Worm (Caenorhabditis elegans): ENCODE data around the gene Y39A1A.18.
A peak's percentile ranks its signal among the peaks of the same experiment; 100 is the strongest.

Gene Y39A1A.18

ce11 chrIII:10733300-10733699, 39.0 kb upstream of the Y39A1A.18 start:
- no peak for TF ChIP-seq mep-1 (tag; optimal IDR thresholded peaks at IDR 0.05)

DNA sequence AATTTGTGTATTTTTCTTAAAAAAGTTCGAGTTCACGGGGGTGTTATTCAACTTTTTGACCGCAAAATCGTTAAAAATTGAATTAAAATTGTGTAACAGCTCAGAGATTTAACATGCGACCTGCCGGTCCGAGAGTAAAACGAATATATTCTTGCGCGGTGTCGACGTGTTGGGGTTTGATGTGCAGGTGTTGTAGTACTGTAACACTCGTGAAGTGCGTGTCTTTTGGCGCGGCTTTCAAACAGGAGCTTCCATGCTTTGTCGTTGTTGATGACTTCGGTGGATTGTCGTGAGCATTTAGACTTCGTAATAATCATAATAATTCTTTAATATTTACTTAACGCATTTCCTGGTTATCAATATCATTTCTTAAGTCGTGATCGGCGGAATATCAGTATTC, 36.2 kb upstream of the Y39A1A.18 start, which contains the start of gene tat-3:
tat-3 (minus strand) TSS at position 196 of the 400 bp plus-strand sequence.
- TF ChIP-seq mab-5 (tag; optimal IDR thresholded peaks at IDR 0.05) (no peak), cnd-1 (tag; optimal IDR thresholded peaks at IDR 0.05) (no peak), mls-2 (tag; optimal IDR thresholded peaks at IDR 0.05) (no peak), nhr-12 (tag; optimal IDR thresholded peaks at IDR 0.05) (no peak), nhr-237 (tag; optimal IDR thresholded peaks at IDR 0.05) (no peak), snpc-4 (tag; optimal IDR thresholded peaks at IDR 0.05) (no peak), ztf-11 (tag; optimal IDR thresholded peaks at IDR 0.05) (no peak), mep-1 (tag; optimal IDR thresholded peaks at IDR 0.05) (no peak), blmp-1 (tag; optimal IDR thresholded peaks at IDR 0.05) (no peak), hlh-1 (tag; optimal IDR thresholded peaks at IDR 0.05) (no peak), lsy-2 (tag; optimal IDR thresholded peaks at IDR 0.05) (no peak), elt-3 (tag; optimal IDR thresholded peaks at IDR 0.05) (no peak), nhr-2 (tag; optimal IDR thresholded peaks at IDR 0.05) (no peak), bed-3 (GFP tag; optimal IDR thresholded peaks at IDR 0.05) (no peak), M03D4.4 (tag; optimal IDR thresholded peaks at IDR 0.05) (no peak), nhr-76 (tag; optimal IDR thresholded peaks at IDR 0.05) (no peak), flh-1 (GFP tag; optimal IDR thresholded peaks at IDR 0.05) (no peak), ceh-39 (tag; optimal IDR thresholded peaks at IDR 0.05) (no peak)

- no peak for TF ChIP-seq unc-39 (tag; optimal IDR thresholded peaks at IDR 0.05)
- no peak for TF ChIP-seq ceh-43 (GFP tag; optimal IDR thresholded peaks at IDR 0.05)
- no peak for TF ChIP-seq bed-3 (GFP tag; optimal IDR thresholded peaks at IDR 0.05)
- no peak for TF ChIP-seq elt-1 (tag; optimal IDR thresholded peaks at IDR 0.05; ENCODE audit: borderline replicate concordance, insufficient read depth)
Observed at ce11 chrIII:10721056-10721455, 26.8 kb upstream of the Y39A1A.18 start.

DNA sequence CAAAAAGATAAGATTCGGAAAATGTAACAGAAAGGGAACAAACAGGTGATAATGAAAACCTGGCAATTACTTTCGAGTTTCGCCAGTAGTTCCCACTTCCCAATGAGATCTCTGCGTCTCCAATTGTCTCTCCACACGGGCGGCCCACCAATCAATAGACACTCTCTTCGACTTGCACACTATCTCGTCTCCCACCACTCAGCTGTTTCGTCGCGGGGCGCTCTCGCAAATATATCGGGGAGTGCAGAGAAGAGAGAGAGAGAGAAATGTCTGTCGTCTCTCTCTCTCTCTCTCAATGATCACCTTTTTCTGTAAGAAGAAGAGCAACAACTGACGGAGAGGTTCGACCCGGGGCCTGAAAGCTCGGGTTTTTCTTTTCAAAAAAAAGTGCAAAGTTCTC, 25.9 kb upstream of the Y39A1A.18 start:
- TF ChIP-seq lsy-2 (tag; optimal IDR thresholded peaks at IDR 0.05) (peak; percentile 40), lin-13 (tag; optimal IDR thresholded peaks at IDR 0.05) (peak; percentile 39), cnd-1 (tag; optimal IDR thresholded peaks at IDR 0.05) (peak; percentile 46), ceh-83 (GFP tag; optimal IDR thresholded peaks at IDR 0.05) (no peak), mls-2 (tag; optimal IDR thresholded peaks at IDR 0.05) (peak; percentile 80), M03D4.4 (tag; optimal IDR thresholded peaks at IDR 0.05) (no peak), nhr-76 (tag; optimal IDR thresholded peaks at IDR 0.05) (no peak), nhr-237 (tag; optimal IDR thresholded peaks at IDR 0.05) (peak; percentile 29), nhr-2 (tag; optimal IDR thresholded peaks at IDR 0.05) (no peak), zip-8 (tag; optimal IDR thresholded peaks at IDR 0.05) (no peak), ceh-43 (GFP tag; optimal IDR thresholded peaks at IDR 0.05) (no peak), snpc-4 (tag; optimal IDR thresholded peaks at IDR 0.05) (no peak), nhr-12 (tag; optimal IDR thresholded peaks at IDR 0.05) (no peak), hlh-1 (tag; optimal IDR thresholded peaks at IDR 0.05) (peak; percentile 94), nhr-28 (tag; optimal IDR thresholded peaks at IDR 0.05) (no peak), blmp-1 (tag; optimal IDR thresholded peaks at IDR 0.05) (no peak), unc-120 (tag; optimal IDR thresholded peaks at IDR 0.05; ENCODE audit: poor library complexity, severe bottlenecking) (peak; percentile 76), elt-3 (tag; optimal IDR thresholded peaks at IDR 0.05) (no peak), lin-32 (GFP tag; optimal IDR thresholded peaks at IDR 0.05) (peak; percentile 43), mab-5 (tag; optimal IDR thresholded peaks at IDR 0.05) (no peak), drap-1 (GFP tag; optimal IDR thresholded peaks at IDR 0.05) (peak; percentile 60), unc-39 (tag; optimal IDR thresholded peaks at IDR 0.05) (no peak), sptf-1 (tag; optimal IDR thresholded peaks at IDR 0.05) (no peak), ceh-39 (tag; optimal IDR thresholded peaks at IDR 0.05) (peak; percentile 54), sem-2 (GFP tag; optimal IDR thresholded peaks at IDR 0.05) (no peak), elt-1 (tag; optimal IDR thresholded peaks at IDR 0.05; ENCODE audit: borderline replicate concordance, insufficient read depth) (no peak), bed-3 (GFP tag; optimal IDR thresholded peaks at IDR 0.05) (no peak), tbx-8 (GFP tag; optimal IDR thresholded peaks at IDR 0.05) (no peak), ztf-11 (tag; optimal IDR thresholded peaks at IDR 0.05) (no peak), flh-1 (GFP tag; optimal IDR thresholded peaks at IDR 0.05) (no peak), ham-2 (GFP tag; optimal IDR thresholded peaks at IDR 0.05) (no peak), mep-1 (tag; optimal IDR thresholded peaks at IDR 0.05) (peak; percentile 84), ces-1 (GFP tag; optimal IDR thresholded peaks at IDR 0.05) (peak; percentile 76), unc-62 (GFP tag; optimal IDR thresholded peaks at IDR 0.05) (peak; percentile 53), pha-4 (tag; optimal IDR thresholded peaks at IDR 0.05) (peak; percentile 61)

All from whole organism, mixed stage, embryonic.